Worm (Caenorhabditis elegans) whole organism, young adult: Measurements from ENCODE around the gene str-177.

Experiments
- B0035.1 ChIP-seq: sonication (generic microtip); optimal IDR thresholded peaks from 2 replicates; lab custom pipeline; 2016; ENCODE audit warnings: missing genetic modification characterization, mild to moderate bottlenecking, missing compliant biosample characterization, missing genotype, missing genetic modification reagents
- B0261.1 ChIP-seq: sonication (generic microtip); optimal IDR thresholded peaks from 2 replicates; lab custom pipeline; 2016; ENCODE audit warnings: mild to moderate bottlenecking, missing genetic modification characterization, moderate library complexity, missing compliant biosample characterization
- B0336.3 ChIP-seq: fragments of 200-800 bp; sonication (Bioruptor generic); IDR thresholded peaks from 2 replicates; pipeline ENCODE4 v1.3.6; 2022; ENCODE audit warnings: missing genetic modification characterization, missing compliant biosample characterization
- F22D6.2 ChIP-seq: sonication (generic microtip); optimal IDR thresholded peaks from 2 replicates; lab custom pipeline; 2016; ENCODE audit warnings: mild to moderate bottlenecking, missing genetic modification characterization, missing compliant biosample characterization
- F33H1.4 ChIP-seq: fragments of 200-800 bp; sonication (Bioruptor generic); IDR thresholded peaks from 2 replicates; pipeline ENCODE4 v1.3.6; 2022; ENCODE audit warnings: missing genetic modification reagents, missing genetic modification characterization, missing compliant biosample characterization
- F37B4.10 ChIP-seq: fragments of 200-800 bp; sonication (Bioruptor generic); IDR thresholded peaks from 2 replicates; pipeline ENCODE4 v1.3.6; 2022; ENCODE audit warnings: missing genetic modification characterization, missing compliant biosample characterization
- K11D2.4 ChIP-seq: fragments of 200-800 bp; sonication (Bioruptor generic); IDR thresholded peaks from 2 replicates; pipeline ENCODE4 v1.3.6; 2022; ENCODE audit warnings: missing genetic modification reagents, missing genetic modification characterization, missing compliant biosample characterization
- K12H6.12 ChIP-seq: fragments of 200-800 bp; sonication (Bioruptor generic); optimal IDR thresholded peaks from 2 replicates; lab custom pipeline; 2018; ENCODE audit warnings: mild to moderate bottlenecking, missing genetic modification characterization, missing compliant biosample characterization
- T26A5.8 ChIP-seq: sonication (generic microtip); optimal IDR thresholded peaks from 2 replicates; lab custom pipeline; 2016; ENCODE audit warnings: missing genetic modification characterization, missing compliant biosample characterization
- Y53F4B.3 ChIP-seq: fragments of 200-800 bp; sonication (Bioruptor generic); IDR thresholded peaks from 2 replicates; pipeline ENCODE4 v1.3.6; 2022; ENCODE audit warnings: missing genetic modification reagents, missing genetic modification characterization, missing compliant biosample characterization
- Y79H2A.3 ChIP-seq: fragments of 200-800 bp; sonication (Bioruptor generic); conservative IDR thresholded peaks from 2 replicates; pipeline ENCODE4 v1.3.6; 2022; ENCODE audit warnings: missing genetic modification reagents, missing genetic modification characterization, missing compliant biosample characterization
- atf-7 ChIP-seq: sonication (generic microtip); optimal IDR thresholded peaks from 2 replicates; lab custom pipeline; 2017; ENCODE audit warnings: mild to moderate bottlenecking, missing genetic modification characterization, missing compliant biosample characterization
- bed-1 ChIP-seq: fragments of 200-800 bp; sonication (Bioruptor generic); IDR thresholded peaks from 2 replicates; pipeline ENCODE4 v1.3.6; 2022; ENCODE audit warnings: missing genetic modification reagents, missing genetic modification characterization, missing compliant biosample characterization
- bed-2 ChIP-seq: fragments of 200-800 bp; sonication (Bioruptor generic); IDR thresholded peaks from 2 replicates; pipeline ENCODE4 v1.3.6; 2022; ENCODE audit warnings: missing genetic modification reagents, missing genetic modification characterization, missing compliant biosample characterization
- cebp-2 ChIP-seq: fragments of 200-800 bp; sonication (Bioruptor generic); IDR thresholded peaks from 2 replicates; pipeline ENCODE4 v1.3.6; 2022; ENCODE audit warnings: missing genetic modification characterization, missing compliant biosample characterization
- ceh-27 ChIP-seq: fragments of 200-800 bp; sonication (Bioruptor generic); optimal IDR thresholded peaks from 2 replicates; lab custom pipeline; 2018; ENCODE audit warnings: mild to moderate bottlenecking, missing genetic modification characterization, moderate library complexity, missing compliant biosample characterization
- ceh-40 ChIP-seq: fragments of 200-800 bp; sonication (Bioruptor generic); IDR thresholded peaks from 2 replicates; pipeline ENCODE4 v1.3.6; 2022; ENCODE audit warnings: missing genetic modification characterization, missing compliant biosample characterization
- ceh-91 ChIP-seq: fragments of 200-800 bp; sonication (Bioruptor generic); IDR thresholded peaks from 2 replicates; pipeline ENCODE4 v1.3.6; 2022; ENCODE audit warnings: missing genetic modification reagents, missing genetic modification characterization, missing compliant biosample characterization
- die-1 ChIP-seq: sonication (generic microtip); optimal IDR thresholded peaks from 2 replicates; lab custom pipeline; 2016; ENCODE audit warnings: missing genotype, mild to moderate bottlenecking, missing genetic modification characterization, missing compliant biosample characterization
- dox-1 ChIP-seq: fragments of 200-800 bp; sonication (Bioruptor generic); IDR thresholded peaks from 2 replicates; pipeline ENCODE4 v1.3.6; 2022; ENCODE audit warnings: missing genetic modification reagents, missing genetic modification characterization, missing compliant biosample characterization
- dpff-1 ChIP-seq: sonication (generic microtip); optimal IDR thresholded peaks from 2 replicates; lab custom pipeline; 2017; ENCODE audit warnings: mild to moderate bottlenecking, missing genetic modification characterization, missing compliant biosample characterization
- egl-18 ChIP-seq: fragments of 200-800 bp; sonication (Bioruptor generic); IDR thresholded peaks from 2 replicates; pipeline ENCODE4 v1.3.6; 2022; ENCODE audit warnings: missing genetic modification reagents, missing genetic modification characterization, missing compliant biosample characterization
- egl-44 ChIP-seq: fragments of 200-800 bp; sonication (Bioruptor generic); IDR thresholded peaks from 2 replicates; pipeline ENCODE4 v1.3.6; 2022; ENCODE audit warnings: missing genetic modification reagents, missing genetic modification characterization, missing compliant biosample characterization
- egrh-3 ChIP-seq: fragments of 200-800 bp; sonication (Bioruptor generic); IDR thresholded peaks from 2 replicates; pipeline ENCODE4 v1.3.6; 2022; ENCODE audit warnings: missing genetic modification reagents, missing genetic modification characterization, missing compliant biosample characterization
- ekl-4 ChIP-seq: fragments of 200-800 bp; sonication (Bioruptor generic); IDR thresholded peaks from 2 replicates; pipeline ENCODE4 v1.3.6; 2022; ENCODE audit warnings: missing genetic modification reagents, missing genetic modification characterization, missing compliant biosample characterization
- gei-17 ChIP-seq: fragments of 200-800 bp; sonication (Bioruptor generic); optimal IDR thresholded peaks from 2 replicates; lab custom pipeline; 2018; ENCODE audit warnings: mild to moderate bottlenecking, missing genetic modification characterization, missing compliant biosample characterization
- him-1 ChIP-seq: sonication (generic microtip); optimal IDR thresholded peaks from 2 replicates; lab custom pipeline; 2016; ENCODE audit warnings: missing genotype, missing genetic modification reagents, missing genetic modification characterization, missing compliant biosample characterization
- hlh-26 ChIP-seq: fragments of 200-800 bp; sonication (Bioruptor generic); conservative IDR thresholded peaks from 2 replicates; pipeline ENCODE4 v1.3.6; 2022; ENCODE audit warnings: missing genetic modification reagents, missing genetic modification characterization, missing compliant biosample characterization
- hmg-20 ChIP-seq: fragments of 200-800 bp; sonication (Bioruptor generic); IDR thresholded peaks from 2 replicates; pipeline ENCODE4 v1.3.6; 2022; ENCODE audit warnings: missing genetic modification reagents, missing genetic modification characterization, missing compliant biosample characterization
- hsf-1 ChIP-seq: fragments of 200-800 bp; sonication (Bioruptor generic); IDR thresholded peaks from 2 replicates; pipeline ENCODE4 v1.3.6; 2022; ENCODE audit warnings: missing genetic modification reagents, missing genetic modification characterization, missing compliant biosample characterization
- lir-1 ChIP-seq: fragments of 200-800 bp; sonication (Bioruptor generic); conservative IDR thresholded peaks from 2 replicates; pipeline ENCODE4 v1.3.6; 2022; ENCODE audit warnings: missing genetic modification reagents, missing genetic modification characterization, missing compliant biosample characterization
- mcd-1 ChIP-seq: fragments of 200-800 bp; sonication (Bioruptor generic); IDR thresholded peaks from 2 replicates; pipeline ENCODE4 v1.3.6; 2022; ENCODE audit warnings: missing genetic modification reagents, missing genetic modification characterization, missing compliant biosample characterization
- mes-4 ChIP-seq: sonication (generic microtip); optimal IDR thresholded peaks from 2 replicates; lab custom pipeline; 2016; ENCODE audit warnings: missing genotype, missing genetic modification characterization, missing compliant biosample characterization
- mxl-1 ChIP-seq: sonication (generic microtip); optimal IDR thresholded peaks from 2 replicates; lab custom pipeline; 2016; ENCODE audit warnings: missing genetic modification characterization, missing compliant biosample characterization
- nfyb-1 ChIP-seq: fragments of 200-800 bp; sonication (Bioruptor generic); IDR thresholded peaks from 2 replicates; pipeline ENCODE4 v1.3.6; 2022; ENCODE audit warnings: missing genetic modification reagents, missing genetic modification characterization, missing compliant biosample characterization
- nhr-120 ChIP-seq: fragments of 200-800 bp; sonication (Bioruptor generic); IDR thresholded peaks from 2 replicates; pipeline ENCODE4 v1.3.6; 2022; ENCODE audit warnings: missing genetic modification characterization, missing compliant biosample characterization
- nhr-27 ChIP-seq: fragments of 200-800 bp; sonication (Bioruptor generic); optimal IDR thresholded peaks from 2 replicates; lab custom pipeline; 2018; ENCODE audit warnings: mild to moderate bottlenecking, missing genetic modification characterization, moderate library complexity, missing compliant biosample characterization
- nhr-80 ChIP-seq: sonication (generic microtip); optimal IDR thresholded peaks from 2 replicates; lab custom pipeline; 2016; ENCODE audit warnings: missing genetic modification characterization, missing compliant biosample characterization
- nhr-90 ChIP-seq: sonication (generic microtip); optimal IDR thresholded peaks from 2 replicates; lab custom pipeline; 2016; ENCODE audit warnings: missing genotype, mild to moderate bottlenecking, missing genetic modification characterization, missing compliant biosample characterization
- rcor-1 ChIP-seq: fragments of 200-800 bp; sonication (Bioruptor generic); IDR thresholded peaks from 2 replicates; pipeline ENCODE4 v1.3.6; 2022; ENCODE audit warnings: missing genetic modification reagents, missing genetic modification characterization, missing compliant biosample characterization
- rec-8 ChIP-seq, 2 experiments: sonication (generic microtip); optimal IDR thresholded peaks; 2 replicates each; lab custom pipeline; 2016; ENCODE audit warnings: mild to moderate bottlenecking in 2 of 2, missing genetic modification characterization in 2 of 2, missing genetic modification reagents in 2 of 2, missing genotype in 2 of 2, missing biosample characterization in 1 of 2, missing compliant biosample characterization in 1 of 2, moderate library complexity in 1 of 2
- repo-1 ChIP-seq: sonication (generic microtip); optimal IDR thresholded peaks from 2 replicates; lab custom pipeline; 2017; ENCODE audit warnings: mild to moderate bottlenecking, missing genetic modification characterization, missing compliant biosample characterization
- rpc-1 ChIP-seq, 2 experiments: fragments of 150-350 bp in 1 of 2; sonication (generic microtip) in 1 of 2; optimal IDR thresholded peaks; 2 replicates each; lab custom pipeline; 2014 to 2018; ENCODE audit warnings: missing biosample characterization in 1 of 2, missing genetic modification characterization in 1 of 2, missing genetic modification reagents in 1 of 2, missing genotype in 1 of 2
- snpc-1.1 ChIP-seq: sonication (generic microtip); optimal IDR thresholded peaks from 2 replicates; lab custom pipeline; 2017; ENCODE audit warnings: missing genetic modification characterization, mild to moderate bottlenecking, missing compliant biosample characterization, antibody characterized with exemption, moderate library complexity, missing genotype, missing genetic modification reagents; ENCODE audit not compliant: insufficient read depth
- somi-1 ChIP-seq: fragments of 200-800 bp; sonication (Bioruptor generic); optimal IDR thresholded peaks from 2 replicates; lab custom pipeline; 2018; ENCODE audit warnings: mild to moderate bottlenecking, missing genetic modification characterization, missing compliant biosample characterization
- sptf-2 ChIP-seq: fragments of 200-800 bp; sonication (Bioruptor generic); optimal IDR thresholded peaks from 2 replicates; lab custom pipeline; 2018; ENCODE audit warnings: mild to moderate bottlenecking, missing genetic modification characterization, missing compliant biosample characterization
- tbp1 ChIP-seq: fragments of 200-800 bp; sonication (Bioruptor generic); optimal IDR thresholded peaks from 2 replicates; lab custom pipeline; 2018; ENCODE audit warnings: mild to moderate bottlenecking, missing genetic modification characterization, missing compliant biosample characterization
- unc-62 ChIP-seq: fragments of 150-350 bp; optimal IDR thresholded peaks from 2 replicates; lab custom pipeline; 2014; ENCODE audit warnings: missing biosample characterization, missing genetic modification reagents, missing genetic modification characterization
- ztf-3 ChIP-seq: fragments of 200-800 bp; sonication (Bioruptor generic); optimal IDR thresholded peaks from 2 replicates; lab custom pipeline; 2018; ENCODE audit warnings: mild to moderate bottlenecking, missing genetic modification characterization, missing compliant biosample characterization

The str-177 gene

DNA sequence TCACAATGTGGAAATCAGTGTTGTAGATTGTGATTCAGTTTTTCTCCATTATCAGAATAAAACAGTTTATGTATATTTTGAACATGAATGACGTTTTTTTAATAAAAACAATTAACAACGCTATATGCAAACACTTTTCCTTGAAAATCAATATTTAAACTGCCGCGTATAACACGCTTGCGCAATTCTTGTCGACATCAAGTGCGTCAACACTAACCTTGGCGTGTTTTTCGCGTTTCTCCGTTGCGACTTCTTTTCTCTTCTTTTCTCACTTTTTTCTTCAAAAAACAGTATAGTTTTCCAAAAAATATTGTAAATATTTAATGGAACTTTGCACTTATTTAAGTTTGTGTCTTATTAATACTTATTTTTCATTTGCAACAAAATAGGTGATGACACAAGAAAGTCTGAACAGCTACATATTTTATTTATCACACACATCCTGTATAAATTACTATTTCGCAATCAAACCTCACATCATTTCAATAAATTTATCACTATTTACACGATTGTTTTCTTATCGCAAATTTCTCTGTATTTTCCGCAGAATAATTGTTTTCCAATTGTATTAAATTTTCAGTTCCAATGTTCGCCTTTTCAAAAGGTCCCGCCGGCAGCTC, 23.5 kb downstream of the str-177 start, which contains the start of gene spas-1 (continued):
- peak; percentile 85 for TF ChIP-seq dox-1 (GFP tag; lab: Robert Waterston, UW)
- TF ChIP-seq F37B4.10: no peak
- no peak for TF ChIP-seq nhr-120 (GFP tag; lab: Robert Waterston, UW)
- no peak for TF ChIP-seq nhr-90 (tag; lab: Kevin White, UChicago)
- TF ChIP-seq K11D2.4 (GFP tag; lab: Robert Waterston, UW): peak; percentile 40; the same call in 1 of the 2 replicates
- TF ChIP-seq unc-62 (GFP tag; lab: Kevin White, UChicago): no peak
- TF ChIP-seq mxl-1 (tag; lab: Kevin White, UChicago): no peak
- no peak for TF ChIP-seq ceh-91
- no peak for TF ChIP-seq ztf-3
- no peak for TF ChIP-seq B0261.1
- TF ChIP-seq K12H6.12: peak; percentile 48
- no peak for TF ChIP-seq rpc-1 (optimal IDR thresholded peaks at IDR 0.05; lab: Kevin White, UChicago)
- no peak for TF ChIP-seq rpc-1 (tag; optimal IDR thresholded peaks at IDR 0.05; lab: Kevin White, UChicago)
- TF ChIP-seq Y79H2A.3 (GFP tag; lab: Robert Waterston, UW): no peak
- peak; percentile 26 for TF ChIP-seq F22D6.2 (tag; lab: Kevin White, UChicago)
- peak; percentile 38 for TF ChIP-seq repo-1
- no peak for TF ChIP-seq hmg-20
- TF ChIP-seq lir-1 (GFP tag; lab: Robert Waterston, UW): no peak; the same call in 1 of the 2 replicates
- TF ChIP-seq mcd-1: peak; percentile 84
- peak; percentile 56; the same call in 1 of the 2 replicates for TF ChIP-seq nfyb-1
- TF ChIP-seq snpc-1.1 (tag; lab: Kevin White, UChicago): peak; percentile 16
- peak; percentile 56 for TF ChIP-seq ceh-27 (GFP tag; lab: Kevin White, UChicago)
- no peak for TF ChIP-seq sptf-2 (GFP tag; lab: Kevin White, UChicago)
- TF ChIP-seq ekl-4 (GFP tag; lab: Robert Waterston, UW): peak; percentile 70; the same call in 1 of the 2 replicates
- TF ChIP-seq somi-1: peak; percentile 25
- TF ChIP-seq cebp-2 (GFP tag; lab: Robert Waterston, UW): no peak
- TF ChIP-seq dpff-1: no peak
- TF ChIP-seq F33H1.4 (GFP tag; lab: Robert Waterston, UW): peak; percentile 52
- TF ChIP-seq egrh-3: no peak
- TF ChIP-seq gei-17 (GFP tag; lab: Kevin White, UChicago): peak; percentile 19
- TF ChIP-seq ceh-40 (GFP tag; lab: Robert Waterston, UW): no peak
- no peak for TF ChIP-seq bed-2
- TF ChIP-seq rec-8 (tag; optimal IDR thresholded peaks at IDR 0.05; lab: Kevin White, UChicago): no peak
- peak; percentile 7 for TF ChIP-seq him-1 (tag; lab: Kevin White, UChicago)
- no peak for TF ChIP-seq Y53F4B.3
- TF ChIP-seq bed-1: no peak
- TF ChIP-seq B0336.3 (GFP tag; lab: Robert Waterston, UW): peak; percentile 67
- no peak for TF ChIP-seq hlh-26 (GFP tag; lab: Robert Waterston, UW)
- peak; percentile 67 for TF ChIP-seq tbp1 (GFP tag; lab: Kevin White, UChicago)
- TF ChIP-seq hsf-1 (GFP tag; lab: Robert Waterston, UW): no peak
- peak; percentile 85 for TF ChIP-seq rcor-1 (GFP tag; lab: Robert Waterston, UW)
- TF ChIP-seq egl-18: no peak
- TF ChIP-seq nhr-80: peak; percentile 77
- no peak for TF ChIP-seq mes-4 (tag; lab: Kevin White, UChicago)
- TF ChIP-seq nhr-27: no peak
- TF ChIP-seq B0035.1 (tag; lab: Kevin White, UChicago): peak; percentile 10
- TF ChIP-seq die-1 (tag; lab: Kevin White, UChicago): peak; percentile 3
- no peak for TF ChIP-seq egl-44 (GFP tag; lab: Robert Waterston, UW)
- TF ChIP-seq T26A5.8: no peak
- TF ChIP-seq atf-7 (tag; lab: Kevin White, UChicago): no peak
